Fruit fly (Drosophila melanogaster) whole organism, embryonic: ENCODE data around the gene waw.

Experiments used
- C15 ChIP-seq: fragments of 200-800 bp; sonication (Bioruptor generic); IDR thresholded peaks from 3 replicates; pipeline ENCODE4 v1.3.6; 2022; ENCODE audit warnings: missing biosample characterization, missing genetic modification characterization
- CG10565 ChIP-seq: fragments of 200-800 bp; sonication (Bioruptor generic); optimal IDR thresholded peaks from 3 replicates; lab custom pipeline; 2016; ENCODE audit warnings: missing biosample characterization, mild to moderate bottlenecking, missing genetic modification characterization
- CG10979 ChIP-seq: fragments of 200-800 bp; sonication (Bioruptor generic); optimal IDR thresholded peaks from 2 replicates; lab custom pipeline; 2018; ENCODE audit warnings: missing biosample characterization, mild to moderate bottlenecking, missing genetic modification characterization, moderate library complexity
- CG11560 ChIP-seq: fragments of 200-800 bp; sonication (Bioruptor generic); IDR thresholded peaks from 3 replicates; pipeline ENCODE4 v1.3.6; 2022; ENCODE audit warnings: missing biosample characterization, missing genetic modification characterization
- CG11723 ChIP-seq: fragments of 200-800 bp; sonication (Bioruptor generic); optimal IDR thresholded peaks from 2 replicates; lab custom pipeline; 2017; ENCODE audit warnings: missing biosample characterization, mild to moderate bottlenecking, missing genetic modification characterization
- CG1233 ChIP-seq: fragments of 200-800 bp; sonication (Bioruptor generic); optimal IDR thresholded peaks from 4 replicates; lab custom pipeline; 2018; ENCODE audit warnings: missing biosample characterization, mild to moderate bottlenecking, missing genetic modification characterization
- CG12659 ChIP-seq: fragments of 200-800 bp; sonication (Bioruptor generic); optimal IDR thresholded peaks from 3 replicates; lab custom pipeline; 2017; ENCODE audit warnings: mild to moderate bottlenecking, missing biosample characterization, missing genetic modification reagents, missing genetic modification characterization
- CG12744 ChIP-seq: fragments of 200-800 bp; sonication (Bioruptor generic); optimal IDR thresholded peaks from 2 replicates; lab custom pipeline; 2016; ENCODE audit warnings: missing biosample characterization, missing genetic modification characterization
- CG13624 ChIP-seq: fragments of 200-800 bp; sonication (Bioruptor generic); optimal IDR thresholded peaks from 2 replicates; lab custom pipeline; 2016; ENCODE audit warnings: missing biosample characterization, missing genetic modification characterization
- CG14710 ChIP-seq: fragments of 200-800 bp; sonication (Bioruptor generic); optimal IDR thresholded peaks from 3 replicates; lab custom pipeline; 2019; ENCODE audit warnings: missing biosample characterization, mild to moderate bottlenecking, missing genetic modification characterization, moderate library complexity
- CG16815 ChIP-seq: fragments of 200-800 bp; sonication (Bioruptor generic); optimal IDR thresholded peaks from 3 replicates; lab custom pipeline; 2017; ENCODE audit warnings: missing biosample characterization, mild to moderate bottlenecking, missing genetic modification characterization
- CG2678 ChIP-seq: fragments of 200-800 bp; sonication (Bioruptor generic); optimal IDR thresholded peaks from 3 replicates; lab custom pipeline; 2019; ENCODE audit warnings: missing biosample characterization, mild to moderate bottlenecking, missing genetic modification characterization, moderate library complexity
- CG2712 ChIP-seq: fragments of 200-800 bp; optimal IDR thresholded peaks from 3 replicates; lab custom pipeline; 2019; ENCODE audit warnings: missing biosample characterization, mild to moderate bottlenecking, missing genetic modification characterization, moderate library complexity
- CG30403 ChIP-seq: fragments of 200-800 bp; sonication (Bioruptor generic); optimal IDR thresholded peaks from 3 replicates; lab custom pipeline; 2016; ENCODE audit warnings: missing biosample characterization, missing genetic modification characterization
- CG31388 ChIP-seq: fragments of 200-800 bp; sonication (Bioruptor generic); optimal IDR thresholded peaks from 2 replicates; lab custom pipeline; 2016; ENCODE audit warnings: missing biosample characterization, missing genetic modification characterization
- CG33557 ChIP-seq: fragments of 200-800 bp; sonication (Bioruptor generic); optimal IDR thresholded peaks from 2 replicates; lab custom pipeline; 2019; ENCODE audit warnings: missing biosample characterization, mild to moderate bottlenecking, missing genetic modification characterization, moderate library complexity
- CG3995 ChIP-seq: fragments of 200-800 bp; sonication (Bioruptor generic); optimal IDR thresholded peaks from 3 replicates; lab custom pipeline; 2016; ENCODE audit warnings: missing biosample characterization, missing genetic modification characterization
- CG4360 ChIP-seq: fragments of 200-800 bp; sonication (Bioruptor generic); IDR thresholded peaks from 2 replicates; pipeline ENCODE4 v1.3.6; 2022; ENCODE audit warnings: missing biosample characterization, missing genetic modification characterization
- CG6854 ChIP-seq: fragments of 200-800 bp; sonication (Bioruptor generic); optimal IDR thresholded peaks from 3 replicates; lab custom pipeline; 2017; ENCODE audit warnings: missing biosample characterization, mild to moderate bottlenecking, missing genetic modification characterization
- CG9727 ChIP-seq: fragments of 200-800 bp; sonication (Bioruptor generic); optimal IDR thresholded peaks from 3 replicates; lab custom pipeline; 2017; ENCODE audit warnings: missing biosample characterization, mild to moderate bottlenecking, missing genetic modification characterization
- CHES-1-like ChIP-seq: fragments of 200-800 bp; sonication (Bioruptor generic); optimal IDR thresholded peaks from 2 replicates; lab custom pipeline; 2016; ENCODE audit warnings: missing biosample characterization, missing genetic modification characterization
- D19B ChIP-seq: fragments of 200-800 bp; sonication (Bioruptor generic); optimal IDR thresholded peaks from 2 replicates; lab custom pipeline; 2017; ENCODE audit warnings: missing biosample characterization, mild to moderate bottlenecking, missing genetic modification characterization
- Hmx ChIP-seq: fragments of 200-800 bp; sonication (Bioruptor generic); optimal IDR thresholded peaks from 2 replicates; lab custom pipeline; 2016; ENCODE audit warnings: missing biosample characterization, missing genetic modification characterization
- MBD-R2 ChIP-seq: fragments of 200-800 bp; sonication (Bioruptor generic); IDR thresholded peaks from 2 replicates; pipeline ENCODE4 v1.3.6; 2022; ENCODE audit warnings: missing biosample characterization, missing genetic modification characterization
- NC2β ChIP-seq: fragments of 200-800 bp; sonication (Bioruptor generic); optimal IDR thresholded peaks from 2 replicates; lab custom pipeline; 2016; ENCODE audit warnings: missing biosample characterization, missing genetic modification characterization
- Rx ChIP-seq: fragments of 200-800 bp; sonication (Bioruptor generic); IDR thresholded peaks from 2 replicates; pipeline ENCODE4 v1.3.6; 2022; ENCODE audit warnings: missing biosample characterization, missing genetic modification characterization
- Sin3A ChIP-seq: fragments of >200 bp; optimal IDR thresholded peaks from 2 replicates; lab custom pipeline; 2018
- TFAM ChIP-seq: fragments of 200-800 bp; sonication (Bioruptor generic); optimal IDR thresholded peaks from 2 replicates; lab custom pipeline; 2017; ENCODE audit warnings: missing biosample characterization, missing genetic modification characterization, inconsistent platforms
- amos ChIP-seq: fragments of 200-800 bp; sonication (Bioruptor generic); IDR thresholded peaks from 2 replicates; pipeline ENCODE4 v1.3.6; 2022; ENCODE audit warnings: missing biosample characterization, missing genetic modification characterization; ENCODE audit not compliant: partially characterized antibody
- ara ChIP-seq: fragments of 200-800 bp; sonication (Bioruptor generic); IDR thresholded peaks from 2 replicates; pipeline ENCODE4 v1.3.6; 2022; ENCODE audit warnings: missing biosample characterization, missing genetic modification characterization
- bbx ChIP-seq: fragments of 200-800 bp; sonication (Bioruptor generic); IDR thresholded peaks from 2 replicates; pipeline ENCODE4 v1.3.6; 2022; ENCODE audit warnings: missing biosample characterization, missing genetic modification characterization; ENCODE audit not compliant: partially characterized antibody
- chinmo ChIP-seq: fragments of 200-800 bp; sonication (Bioruptor generic); IDR thresholded peaks from 4 replicates; pipeline ENCODE4 v1.3.6; 2022; ENCODE audit warnings: missing biosample characterization, missing genetic modification characterization; ENCODE audit not compliant: partially characterized antibody
- crp ChIP-seq, 2 experiments: fragments of 200-800 bp; sonication (Bioruptor generic); optimal IDR thresholded peaks; 2 replicates in 1 of 2; 3 replicates in 1 of 2; lab custom pipeline; 2017; ENCODE audit warnings: missing biosample characterization in 2 of 2, missing genetic modification characterization in 2 of 2, mild to moderate bottlenecking in 1 of 2, moderate library complexity in 1 of 2
- dysf ChIP-seq: fragments of 200-800 bp; sonication (Bioruptor generic); IDR thresholded peaks from 3 replicates; pipeline ENCODE4 v1.3.6; 2022; ENCODE audit warnings: missing biosample characterization, missing genetic modification characterization
- esg ChIP-seq: fragments of 200-800 bp; sonication (Bioruptor generic); conservative IDR thresholded peaks from 2 replicates; pipeline ENCODE4 v1.3.6; 2022; ENCODE audit warnings: missing biosample characterization, missing genetic modification characterization
- eve ChIP-seq, 2 experiments: fragments of >200 bp; optimal IDR thresholded peaks; 2 replicates each; lab custom pipeline; 2017; ENCODE audit warnings: missing biosample characterization in 2 of 2, missing genetic modification characterization in 2 of 2
- exex ChIP-seq: fragments of 200-800 bp; sonication (Bioruptor generic); optimal IDR thresholded peaks from 4 replicates; lab custom pipeline; 2018; ENCODE audit warnings: missing biosample characterization, mild to moderate bottlenecking, missing genetic modification characterization, moderate library complexity
- jing ChIP-seq: fragments of 200-800 bp; sonication (Bioruptor generic); optimal IDR thresholded peaks from 2 replicates; lab custom pipeline; 2018; ENCODE audit warnings: missing biosample characterization, mild to moderate bottlenecking, missing genetic modification characterization
- nau ChIP-seq: fragments of 200-800 bp; sonication (Bioruptor generic); optimal IDR thresholded peaks from 3 replicates; lab custom pipeline; 2017; ENCODE audit warnings: missing biosample characterization, mild to moderate bottlenecking, missing genetic modification characterization, missing genetic modification reagents
- nerfin-1 ChIP-seq: fragments of 200-800 bp; sonication (Bioruptor generic); optimal IDR thresholded peaks from 3 replicates; lab custom pipeline; 2019; ENCODE audit warnings: missing biosample characterization, mild to moderate bottlenecking, missing genetic modification characterization, moderate library complexity
- nom ChIP-seq: fragments of 200-800 bp; sonication (Bioruptor generic); optimal IDR thresholded peaks from 2 replicates; lab custom pipeline; 2017; ENCODE audit warnings: missing biosample characterization, missing genetic modification characterization, mild to moderate bottlenecking, moderate library complexity, missing genetic modification reagents
- pho ChIP-seq: fragments of 200-800 bp; sonication (Bioruptor generic); optimal IDR thresholded peaks from 2 replicates; lab custom pipeline; 2016; ENCODE audit warnings: missing biosample characterization, missing genetic modification characterization
- ro ChIP-seq: fragments of 200-800 bp; sonication (Bioruptor generic); IDR thresholded peaks from 2 replicates; pipeline ENCODE4 v1.3.6; 2022; ENCODE audit warnings: missing biosample characterization, missing genetic modification characterization
- sens-2 ChIP-seq: fragments of 200-800 bp; sonication (Bioruptor generic); IDR thresholded peaks from 2 replicates; pipeline ENCODE4 v1.3.6; 2022; ENCODE audit warnings: missing biosample characterization, missing genetic modification characterization
- slbo ChIP-seq: fragments of 200-800 bp; sonication (Bioruptor generic); IDR thresholded peaks from 2 replicates; pipeline ENCODE4 v1.3.6; 2022; ENCODE audit warnings: missing biosample characterization, missing genetic modification characterization
- stwl ChIP-seq: fragments of 200-800 bp; sonication (Bioruptor generic); optimal IDR thresholded peaks from 3 replicates; lab custom pipeline; 2018; ENCODE audit warnings: missing biosample characterization, mild to moderate bottlenecking, missing genetic modification characterization, moderate library complexity
- trem ChIP-seq: fragments of 200-800 bp; optimal IDR thresholded peaks from 3 replicates; lab custom pipeline; 2019; ENCODE audit warnings: missing biosample characterization, mild to moderate bottlenecking, missing genetic modification characterization, moderate library complexity
- zen ChIP-seq: fragments of 200-800 bp; sonication (Bioruptor generic); optimal IDR thresholded peaks from 3 replicates; lab custom pipeline; 2018; ENCODE audit warnings: missing biosample characterization, mild to moderate bottlenecking, missing genetic modification characterization, moderate library complexity
- zfh1 ChIP-seq: fragments of 200-800 bp; sonication (Bioruptor generic); IDR thresholded peaks from 3 replicates; pipeline ENCODE4 v1.3.6; 2022; ENCODE audit warnings: missing biosample characterization, missing genetic modification characterization

The waw gene

dm6 chrX:21369149-21369988 is 6.5 kb downstream of the waw start (continued):
- TF ChIP-seq NC2β (GFP tag; lab: Kevin White, UChicago) (no peak), CG12744 (GFP tag; lab: Kevin White, UChicago) (no peak), CG4360 (GFP tag; lab: Robert Waterston, UW) (peak; percentile 76), CHES-1-like (GFP tag; lab: Kevin White, UChicago) (peak; percentile 2), CG2678 (tag; lab: Kevin White, UChicago) (no peak), ara (GFP tag; lab: Robert Waterston, UW) (no peak), chinmo (GFP tag; lab: Robert Waterston, UW) (peak; percentile 76; the same call in 1 of the 4 replicates), amos (peak; percentile 19; the same call in 1 of the 2 replicates), nau (GFP tag; lab: Kevin White, UChicago) (no peak), CG6854 (GFP tag; lab: Kevin White, UChicago) (no peak), sens-2 (no peak), zen (tag; lab: Kevin White, UChicago) (peak; percentile 28), CG3995 (GFP tag; lab: Kevin White, UChicago) (peak; percentile 81), ro (GFP tag; lab: Robert Waterston, UW) (no peak), MBD-R2 (GFP tag; lab: Robert Waterston, UW) (peak; percentile 16; the same call in 1 of the 2 replicates), nom (GFP tag; lab: Kevin White, UChicago) (peak; percentile 62), esg (GFP tag; lab: Robert Waterston, UW) (no peak), CG11560 (tag; lab: Robert Waterston, UW) (no peak), CG30403 (GFP tag; lab: Kevin White, UChicago) (no peak), dysf (no peak), CG9727 (GFP tag; lab: Kevin White, UChicago) (no peak), Rx (GFP tag; lab: Robert Waterston, UW) (no peak), CG14710 (tag; lab: Kevin White, UChicago) (peak; percentile 2), CG10565 (GFP tag; lab: Kevin White, UChicago) (no peak), nerfin-1 (tag; lab: Kevin White, UChicago) (peak; percentile 29), CG11723 (GFP tag; lab: Kevin White, UChicago) (no peak), stwl (tag; lab: Kevin White, UChicago) (peak; percentile 17), C15 (no peak), jing (GFP tag; lab: Kevin White, UChicago) (no peak), CG13624 (GFP tag; lab: Kevin White, UChicago) (no peak), TFAM (no peak), CG1233 (GFP tag; lab: Kevin White, UChicago) (no peak), Sin3A (no peak), crp (GFP tag; optimal IDR thresholded peaks at IDR 0.05; lab: Kevin White, UChicago) (peak in 1 of 2 experiments; percentile 74), trem (tag; lab: Kevin White, UChicago) (peak; percentile 31), D19B (GFP tag; lab: Kevin White, UChicago) (no peak), Hmx (GFP tag; lab: Kevin White, UChicago) (no peak), CG2712 (no peak), CG12659 (no peak), zfh1 (GFP tag; lab: Robert Waterston, UW) (no peak), bbx (GFP tag; lab: Robert Waterston, UW) (peak; percentile 54), eve (GFP tag; optimal IDR thresholded peaks at IDR 0.05; lab: Kevin White, UChicago) (peak in 1 of 2 experiments; percentile 81), CG33557 (GFP tag; lab: Kevin White, UChicago) (no peak), exex (tag; lab: Kevin White, UChicago) (peak; percentile 1), CG10979 (tag; lab: Kevin White, UChicago) (no peak), CG31388 (GFP tag; lab: Kevin White, UChicago) (no peak), pho (GFP tag; lab: Kevin White, UChicago) (no peak), slbo (GFP tag; lab: Robert Waterston, UW) (0 out of 2 replicates have a peak, but pooled peaks have one; percentile 19), CG16815 (GFP tag; lab: Kevin White, UChicago) (no peak)
